Fruit fly (Drosophila melanogaster): ENCODE results near the gene Pyroxd1.

Pyroxd1 gene

DNA sequence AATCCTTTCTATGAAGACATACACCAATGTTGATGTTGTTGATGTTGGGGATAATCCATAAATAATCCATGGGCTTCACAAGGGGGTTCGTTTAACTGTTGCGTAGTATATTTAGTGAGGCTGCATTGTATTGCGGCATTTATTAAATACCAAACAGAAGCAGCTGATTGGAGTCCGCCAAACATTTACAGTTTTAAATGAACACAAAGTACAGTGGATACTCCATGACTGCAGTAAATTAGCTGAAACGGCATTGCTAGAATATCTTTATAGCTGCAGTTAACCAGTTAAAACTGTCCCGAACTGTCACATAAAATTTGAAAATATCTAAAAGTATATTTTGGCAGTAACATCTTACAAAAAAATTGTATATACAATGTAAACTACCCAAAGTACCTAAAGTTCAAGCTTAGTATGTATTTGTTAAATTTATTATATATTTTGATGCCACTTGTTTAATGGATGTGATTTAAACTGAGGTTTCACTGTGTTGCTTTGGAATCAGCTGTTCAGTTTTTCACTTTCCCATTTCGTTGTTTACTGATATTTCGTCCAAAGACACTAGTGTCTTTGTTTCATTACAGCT lies at the start of gene Pyroxd1, which contains the start of gene CG10747 (continued):
- TF ChIP-seq Hmr (GFP tag; optimal IDR thresholded peaks at IDR 0.05), result peak; percentile 97
- TF ChIP-seq GATAe (GFP tag; conservative IDR thresholded peaks at IDR 0.05), result peak; percentile 74; the same call in 1 of the 2 replicates
- peak; percentile 89; the same call in 1 of the 2 replicates for TF ChIP-seq rib (GFP tag; IDR thresholded peaks at IDR 0.05)
- TF ChIP-seq HLH54F (GFP tag; optimal IDR thresholded peaks at IDR 0.05), result peak; percentile 97
- peak; percentile 49 for TF ChIP-seq pfk (GFP tag; optimal IDR thresholded peaks at IDR 0.05)
- TF ChIP-seq CG3163 (GFP tag; optimal IDR thresholded peaks at IDR 0.05), result peak; percentile 76
- no peak for TF ChIP-seq sqz (GFP tag; optimal IDR thresholded peaks at IDR 0.05)
- peak; percentile 95 for TF ChIP-seq CG12744 (GFP tag; optimal IDR thresholded peaks at IDR 0.05)
- peak; percentile 91 for TF ChIP-seq E2f2 (GFP tag; IDR thresholded peaks at IDR 0.05)
- peak; percentile 40 for TF ChIP-seq fd102C (GFP tag; optimal IDR thresholded peaks at IDR 0.05)
- peak; percentile 89 for TF ChIP-seq H15 (GFP tag; IDR thresholded peaks at IDR 0.05)
- TF ChIP-seq CG7745 (tag; optimal IDR thresholded peaks at IDR 0.05), result no peak
- peak; percentile 96 for TF ChIP-seq CG11247 (GFP tag; IDR thresholded peaks at IDR 0.05)
- TF ChIP-seq CG17568 (GFP tag; optimal IDR thresholded peaks at IDR 0.05), result peak; percentile 96
- TF ChIP-seq jing (GFP tag; optimal IDR thresholded peaks at IDR 0.05), result peak; percentile 92
- TF ChIP-seq CG11085 (GFP tag; IDR thresholded peaks at IDR 0.05), result peak; percentile 89
- TF ChIP-seq org-1 (GFP tag; optimal IDR thresholded peaks at IDR 0.05), result peak; percentile 92
- TF ChIP-seq CG4730 (GFP tag; IDR thresholded peaks at IDR 0.05), result peak; percentile 90
- TF ChIP-seq CG8478 (optimal IDR thresholded peaks at IDR 0.05), result no peak
- TF ChIP-seq CG11723 (GFP tag; optimal IDR thresholded peaks at IDR 0.05), result peak; percentile 94
- TF ChIP-seq nerfin-2 (GFP tag; IDR thresholded peaks at IDR 0.05; ENCODE audit: partially characterized antibody), result no peak
- TF ChIP-seq CG18619 (GFP tag; optimal IDR thresholded peaks at IDR 0.05), result peak; percentile 97
- peak; percentile 84 for TF ChIP-seq CG2116 (GFP tag; optimal IDR thresholded peaks at IDR 0.05)
- TF ChIP-seq Side (GFP tag; optimal IDR thresholded peaks at IDR 0.05), result peak; percentile 91
- TF ChIP-seq Hr3 (GFP tag; optimal IDR thresholded peaks at IDR 0.05), result peak; percentile 97
- TF ChIP-seq Hand (GFP tag; optimal IDR thresholded peaks at IDR 0.05), result peak; percentile 94
- TF ChIP-seq slou (GFP tag; optimal IDR thresholded peaks at IDR 0.05), result peak; percentile 90
- peak; percentile 84 for TF ChIP-seq otp (GFP tag; IDR thresholded peaks at IDR 0.05)
- TF ChIP-seq scrt (GFP tag; optimal IDR thresholded peaks at IDR 0.05), result peak; percentile 91
- TF ChIP-seq CoRest (tag; optimal IDR thresholded peaks at IDR 0.05), result peak; percentile 99
- TF ChIP-seq Doc3 (GFP tag; IDR thresholded peaks at IDR 0.05; ENCODE audit: partially characterized antibody), result no peak
- peak; percentile 85 for TF ChIP-seq dan (GFP tag; IDR thresholded peaks at IDR 0.05)
- TF ChIP-seq sd (tag; optimal IDR thresholded peaks at IDR 0.05), result peak; percentile 95
- TF ChIP-seq Doc2 (GFP tag; IDR thresholded peaks at IDR 0.05), result peak; percentile 86
- peak; percentile 95 for TF ChIP-seq pnt (GFP tag; optimal IDR thresholded peaks at IDR 0.05)
- TF ChIP-seq CG8089 (GFP tag; optimal IDR thresholded peaks at IDR 0.05), result peak; percentile 87
- peak; percentile 96 for TF ChIP-seq shn (GFP tag; optimal IDR thresholded peaks at IDR 0.05)
- TF ChIP-seq Pdp1 (GFP tag; optimal IDR thresholded peaks at IDR 0.05), result peak; percentile 93 to 96
- TF ChIP-seq gfzf (GFP tag; optimal IDR thresholded peaks at IDR 0.05), result peak; percentile 78
- peak; percentile 83 for TF ChIP-seq CG7987 (GFP tag; optimal IDR thresholded peaks at IDR 0.05)
- TF ChIP-seq Lhr (GFP tag; optimal IDR thresholded peaks at IDR 0.05), result peak; percentile 87
- TF ChIP-seq NC2β (GFP tag; optimal IDR thresholded peaks at IDR 0.05), result peak; percentile 85
- peak; percentile 95 for TF ChIP-seq CG13894 (tag; optimal IDR thresholded peaks at IDR 0.05)
- peak; percentile 80 for TF ChIP-seq MESR4 (GFP tag; optimal IDR thresholded peaks at IDR 0.05)
- TF ChIP-seq CG2875 (GFP tag; optimal IDR thresholded peaks at IDR 0.05), result peak; percentile 88
- TF ChIP-seq ems (GFP tag; optimal IDR thresholded peaks at IDR 0.05), result peak; percentile 97
- peak; percentile 91 for TF ChIP-seq ase (GFP tag; IDR thresholded peaks at IDR 0.05)
- TF ChIP-seq sim (GFP tag; IDR thresholded peaks at IDR 0.05), result peak; percentile 84
- peak; percentile 80 for TF ChIP-seq Myb (GFP tag; optimal IDR thresholded peaks at IDR 0.05)
- TF ChIP-seq CG7357 (GFP tag; IDR thresholded peaks at IDR 0.05), result peak; percentile 88
